2 fruit fly cellular contexts compared by ENCODE assay signal in the genomic region with DNA sequence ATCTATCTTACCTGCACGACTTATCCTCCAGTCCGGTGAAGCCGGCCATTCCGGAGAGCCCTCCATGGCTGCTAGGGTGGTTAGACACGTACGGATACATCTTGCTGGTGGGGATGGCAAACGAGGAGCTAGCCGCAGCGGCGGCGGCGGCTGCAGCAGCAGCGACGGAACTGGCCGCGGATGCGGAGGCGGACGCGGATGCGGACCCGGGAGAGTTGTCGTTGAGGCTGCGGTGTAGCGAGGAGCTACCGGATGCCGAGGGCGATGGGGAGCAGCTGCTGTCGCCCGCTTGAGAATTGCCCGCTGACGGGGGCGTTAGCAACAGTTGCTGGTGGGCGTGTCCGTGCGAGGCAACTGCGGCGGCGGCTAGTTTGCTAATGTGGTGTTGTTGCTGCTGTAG.
TF ChIP-seq lines count a peak whose summit lies in the region.

No protein-coding gene starts in this region.

- no peak for TF ChIP-seq CTCF in whole organism, embryonic (GFP tag; optimal IDR thresholded peaks at IDR 0.05; lab: Kevin White, UChicago)

TF ChIP-seq in whole organism, embryonic, 481 proteins besides CTCF, POLR2A, EP300 and RAD21:
- TF ChIP-seq CG7357 (GFP tag; IDR thresholded peaks at IDR 0.05; lab: Robert Waterston, UW) (no peak), D (optimal IDR thresholded peaks at IDR 0.05; lab: Kevin White, UChicago) (no peak), D (GFP tag; optimal IDR thresholded peaks at IDR 0.05; lab: Kevin White, UChicago) (no peak), H15 (GFP tag; IDR thresholded peaks at IDR 0.05; lab: Robert Waterston, UW) (no peak), Med (GFP tag; lab: Kevin White, UChicago) (peak; percentile 47), hb (GFP tag; IDR thresholded peaks at IDR 0.05; lab: Robert Waterston, UW; ENCODE audit: partially characterized antibody) (no peak), Ets65A (GFP tag; lab: Kevin White, UChicago) (peak; percentile 68), amos (GFP tag; IDR thresholded peaks at IDR 0.05; lab: Robert Waterston, UW; ENCODE audit: partially characterized antibody) (peak; percentile 8; the same call in 1 of the 2 replicates), slp2 (GFP tag; optimal IDR thresholded peaks at IDR 0.05; lab: Kevin White, UChicago) (no peak), Bdp1 (GFP tag; optimal IDR thresholded peaks at IDR 0.05; lab: Kevin White, UChicago) (no peak), CG18764 (GFP tag; optimal IDR thresholded peaks at IDR 0.05; lab: Kevin White, UChicago) (no peak), zf30C (GFP tag; optimal IDR thresholded peaks at IDR 0.05; lab: Kevin White, UChicago) (no peak), yki (optimal IDR thresholded peaks at IDR 0.05; lab: Kevin White, UChicago) (no peak), vnd (GFP tag; IDR thresholded peaks at IDR 0.05; lab: Robert Waterston, UW; ENCODE audit: partially characterized antibody) (no peak), CG17186 (GFP tag; optimal IDR thresholded peaks at IDR 0.05; lab: Kevin White, UChicago) (no peak), emc (GFP tag; optimal IDR thresholded peaks at IDR 0.05; lab: Kevin White, UChicago) (no peak), pho (GFP tag; optimal IDR thresholded peaks at IDR 0.05; lab: Kevin White, UChicago) (no peak), HHEX (GFP tag; optimal IDR thresholded peaks at IDR 0.05; lab: Kevin White, UChicago) (no peak), CG6813 (GFP tag; optimal IDR thresholded peaks at IDR 0.05; lab: Kevin White, UChicago) (no peak), CG13775 (GFP tag; optimal IDR thresholded peaks at IDR 0.05; lab: Kevin White, UChicago) (peak; percentile 56), p53 (GFP tag; optimal IDR thresholded peaks at IDR 0.05; lab: Kevin White, UChicago) (no peak), pfk (GFP tag; optimal IDR thresholded peaks at IDR 0.05; lab: Kevin White, UChicago) (no peak), pum (GFP tag; optimal IDR thresholded peaks at IDR 0.05; lab: Kevin White, UChicago) (no peak)

TF ChIP-seq in whole organism, prepupa, 60 proteins besides CTCF, POLR2A, EP300 and RAD21:
- TF ChIP-seq svp (GFP tag; lab: Kevin White, UChicago) (peak; percentile 11), CG6163 (GFP tag; IDR thresholded peaks at IDR 0.05; lab: Robert Waterston, UW) (no peak)
